Worm (Caenorhabditis elegans) whole organism, mixed stage, embryonic: ENCODE results near the gene B0252.1.

Source experiments
- elt-1 ChIP-seq: sonication (generic microtip); optimal IDR thresholded peaks from 2 replicates; lab custom pipeline; 2017; ENCODE audit warnings: missing genetic modification characterization, mild to moderate bottlenecking, missing compliant biosample characterization, antibody characterized with exemption, moderate library complexity, borderline replicate concordance; ENCODE audit not compliant: insufficient read depth
- elt-3 ChIP-seq: fragments of 150-350 bp; optimal IDR thresholded peaks from 2 replicates; lab custom pipeline; 2014; ENCODE audit warnings: missing biosample characterization, missing genetic modification characterization
- pha-4 ChIP-seq: fragments of 150-350 bp; optimal IDR thresholded peaks from 2 replicates; lab custom pipeline; 2018; ENCODE audit warnings: missing biosample characterization, missing genetic modification reagents, missing genetic modification characterization
- unc-62 ChIP-seq: fragments of 150-350 bp; optimal IDR thresholded peaks from 2 replicates; lab custom pipeline; 2014; ENCODE audit warnings: missing biosample characterization, missing genetic modification reagents, missing genetic modification characterization
- ztf-11 ChIP-seq: fragments of 150-350 bp; optimal IDR thresholded peaks from 2 replicates; lab custom pipeline; 2014; ENCODE audit warnings: missing biosample characterization, missing genetic modification characterization

DNA sequence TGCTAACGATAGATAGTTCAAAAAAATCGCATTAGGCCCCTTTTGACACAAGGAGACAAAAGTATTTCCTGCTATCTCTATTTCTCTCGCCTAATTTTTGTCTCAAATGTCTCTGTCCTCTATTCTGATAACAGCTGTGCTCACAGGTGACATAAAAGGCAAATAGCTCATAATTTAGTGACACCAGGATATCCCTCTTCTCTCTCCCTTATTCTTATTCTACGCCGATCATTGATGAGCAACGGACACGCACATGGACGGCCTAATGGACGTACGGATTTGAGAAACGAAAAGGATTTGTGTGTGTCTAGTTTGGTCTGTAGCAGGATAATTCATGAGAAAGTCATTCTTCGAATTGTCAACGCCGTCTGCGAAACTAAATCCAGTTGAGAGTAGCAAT, 16.5 kb downstream of the B0252.1 start:
- TF ChIP-seq unc-62 (GFP tag; lab: Kevin White, UChicago), result peak; percentile 32
- TF ChIP-seq ztf-11 (tag; lab: Kevin White, UChicago), result no peak
- no peak for TF ChIP-seq elt-1 (tag; lab: Kevin White, UChicago)
- no peak for TF ChIP-seq elt-3 (tag; lab: Kevin White, UChicago)
- TF ChIP-seq pha-4 (tag; lab: Kevin White, UChicago), result no peak
